Worm (Caenorhabditis elegans): ENCODE measurements around the gene abt-1.

abt-1 gene

ce11 chrIV:10236106-10236505 lies 21.4 kb upstream of the abt-1 start:
- no peak for TF ChIP-seq tbx-37 (GFP tag; conservative IDR thresholded peaks at IDR 0.05)

ce11 chrIV:10235279-10235829 lies 20.6 kb upstream of the abt-1 start, which contains the start of gene ech-9:
Gene ech-9 (minus strand): TSS chrIV:10235329.
- TF ChIP-seq ets-7 (tag; optimal IDR thresholded peaks at IDR 0.05) (no peak), B0310.2 (tag; optimal IDR thresholded peaks at IDR 0.05) (no peak), ceh-13 (GFP tag; optimal IDR thresholded peaks at IDR 0.05) (no peak), hmbx-1 (tag; optimal IDR thresholded peaks at IDR 0.05) (no peak), ceh-36 (tag; optimal IDR thresholded peaks at IDR 0.05) (no peak), flt-1 (GFP tag; IDR thresholded peaks at IDR 0.05) (no peak), aly-1 (tag; optimal IDR thresholded peaks at IDR 0.05) (no peak), pes-1 (GFP tag; IDR thresholded peaks at IDR 0.05) (no peak), hmg-4 (GFP tag; optimal IDR thresholded peaks at IDR 0.05) (no peak), scrt-1 (GFP tag; IDR thresholded peaks at IDR 0.05) (no peak), tra-4 (tag; optimal IDR thresholded peaks at IDR 0.05) (no peak), hnd-1 (tag; optimal IDR thresholded peaks at IDR 0.05) (no peak), F13C5.2 (tag; optimal IDR thresholded peaks at IDR 0.05) (no peak), tbx-37 (GFP tag; conservative IDR thresholded peaks at IDR 0.05) (no peak), ama-1 (optimal IDR thresholded peaks at IDR 0.05) (no peak), tbx-11 (GFP tag; IDR thresholded peaks at IDR 0.05) (no peak), sea-1 (GFP tag; conservative IDR thresholded peaks at IDR 0.05) (no peak)

ce11 chrIV:10232456-10232855 lies 17.7 kb upstream of the abt-1 start, which contains the start of gene F01G10.4:
Gene F01G10.4 (minus strand): TSS chrIV:10232556.
- TF ChIP-seq ceh-13 (GFP tag; optimal IDR thresholded peaks at IDR 0.05) (no peak), tbx-11 (GFP tag; IDR thresholded peaks at IDR 0.05) (no peak), aly-1 (tag; optimal IDR thresholded peaks at IDR 0.05) (no peak), ets-7 (tag; optimal IDR thresholded peaks at IDR 0.05) (no peak), B0310.2 (tag; optimal IDR thresholded peaks at IDR 0.05) (no peak), tbx-37 (GFP tag; conservative IDR thresholded peaks at IDR 0.05) (no peak), hmbx-1 (tag; optimal IDR thresholded peaks at IDR 0.05) (no peak), F13C5.2 (tag; optimal IDR thresholded peaks at IDR 0.05) (no peak), ceh-36 (tag; optimal IDR thresholded peaks at IDR 0.05) (no peak), ama-1 (optimal IDR thresholded peaks at IDR 0.05) (no peak), flt-1 (GFP tag; IDR thresholded peaks at IDR 0.05) (no peak), pes-1 (GFP tag; IDR thresholded peaks at IDR 0.05) (no peak), hnd-1 (tag; optimal IDR thresholded peaks at IDR 0.05) (no peak), tra-4 (tag; optimal IDR thresholded peaks at IDR 0.05) (no peak), scrt-1 (GFP tag; IDR thresholded peaks at IDR 0.05) (no peak), sea-1 (GFP tag; conservative IDR thresholded peaks at IDR 0.05) (no peak), hmg-4 (GFP tag; optimal IDR thresholded peaks at IDR 0.05) (no peak)

- TF ChIP-seq hnd-1 (tag; optimal IDR thresholded peaks at IDR 0.05) = no peak
Measured at ce11 chrIV:10230971-10231370, 16.3 kb upstream of the abt-1 start, which contains the start of gene F01G10.5. Gene F01G10.5 (minus strand): TSS chrIV:10231071.

- TF ChIP-seq F13C5.2 (tag; optimal IDR thresholded peaks at IDR 0.05) = no peak
- no peak for TF ChIP-seq tbx-11 (GFP tag; IDR thresholded peaks at IDR 0.05)
- TF ChIP-seq pes-1 (GFP tag; IDR thresholded peaks at IDR 0.05) = no peak
- no peak for TF ChIP-seq scrt-1 (GFP tag; IDR thresholded peaks at IDR 0.05)
- no peak for TF ChIP-seq tra-4 (tag; optimal IDR thresholded peaks at IDR 0.05)
- TF ChIP-seq ets-7 (tag; optimal IDR thresholded peaks at IDR 0.05) = no peak
- no peak for TF ChIP-seq sea-1 (GFP tag; conservative IDR thresholded peaks at IDR 0.05)
- no peak for TF ChIP-seq flt-1 (GFP tag; IDR thresholded peaks at IDR 0.05)
Measured at ce11 chrIV:10227534-10227933, 12.8 kb upstream of the abt-1 start, which contains the start of gene F01G10.6. Gene F01G10.6 (minus strand): TSS chrIV:10227634.

- TF ChIP-seq flt-1 (GFP tag; IDR thresholded peaks at IDR 0.05) (no peak), F13C5.2 (tag; optimal IDR thresholded peaks at IDR 0.05) (no peak), hmg-4 (GFP tag; optimal IDR thresholded peaks at IDR 0.05) (no peak), ceh-36 (tag; optimal IDR thresholded peaks at IDR 0.05) (no peak), ceh-13 (GFP tag; optimal IDR thresholded peaks at IDR 0.05) (no peak), tbx-37 (GFP tag; conservative IDR thresholded peaks at IDR 0.05) (no peak), hmbx-1 (tag; optimal IDR thresholded peaks at IDR 0.05) (no peak), scrt-1 (GFP tag; IDR thresholded peaks at IDR 0.05) (no peak)
Measured at ce11 chrIV:10223723-10224122, 9.0 kb upstream of the abt-1 start, which contains the start of gene nas-12. Gene nas-12 (plus strand): TSS chrIV:10224023.

ce11 chrIV:10222122-10222589 lies 7.4 kb upstream of the abt-1 start, which contains the start of gene C24F3.2:
Gene C24F3.2 (plus strand): TSS chrIV:10222539.
- no peak for TF ChIP-seq aly-1 (tag; optimal IDR thresholded peaks at IDR 0.05)
- TF ChIP-seq F13C5.2 (tag; optimal IDR thresholded peaks at IDR 0.05) = no peak
- TF ChIP-seq ama-1 (optimal IDR thresholded peaks at IDR 0.05) = no peak
- TF ChIP-seq ceh-36 (tag; optimal IDR thresholded peaks at IDR 0.05) = no peak
- no peak for TF ChIP-seq sea-1 (GFP tag; conservative IDR thresholded peaks at IDR 0.05)

- no peak for TF ChIP-seq B0310.2 (tag; optimal IDR thresholded peaks at IDR 0.05)
Measured at ce11 chrIV:10221187-10221586, 6.5 kb upstream of the abt-1 start, which contains the start of gene tram-1. Gene tram-1 (minus strand): TSS chrIV:10221287.

- TF ChIP-seq hmg-4 (GFP tag; optimal IDR thresholded peaks at IDR 0.05) (no peak), aly-1 (tag; optimal IDR thresholded peaks at IDR 0.05) (no peak)
Measured at ce11 chrIV:10219208-10219607, 4.5 kb upstream of the abt-1 start, which contains the start of gene qns-1. Gene qns-1 (minus strand): TSS chrIV:10219308.

Measured in whole organism, early embryonic.